Fruit fly (Drosophila melanogaster) whole organism, prepupa: ENCODE results near the gene Tcs6.

ENCODE experiments used
- Blimp-1 ChIP-seq: fragments of 200-800 bp; sonication (Bioruptor generic); optimal IDR thresholded peaks from 3 replicates; lab custom pipeline; 2017; ENCODE audit warnings: missing biosample characterization, missing genetic modification characterization, mild to moderate bottlenecking, moderate library complexity, missing genetic modification reagents
- CG10631 ChIP-seq: fragments of 200-800 bp; sonication (Bioruptor generic); optimal IDR thresholded peaks from 2 replicates; lab custom pipeline; 2016; ENCODE audit warnings: missing biosample characterization, missing genetic modification characterization
- CG11294 ChIP-seq: fragments of 200-800 bp; sonication (Bioruptor generic); IDR thresholded peaks from 2 replicates; pipeline ENCODE4 v1.3.6; 2022; ENCODE audit warnings: missing biosample characterization, missing genetic modification characterization
- CG11762 ChIP-seq: fragments of 200-800 bp; sonication (Bioruptor generic); optimal IDR thresholded peaks from 3 replicates; lab custom pipeline; 2016; ENCODE audit warnings: missing biosample characterization, missing genetic modification characterization; ENCODE audit not compliant: insufficient read depth
- CG11902 ChIP-seq: fragments of 200-800 bp; sonication (Bioruptor generic); optimal IDR thresholded peaks from 3 replicates; lab custom pipeline; 2016; ENCODE audit warnings: missing biosample characterization, missing genetic modification characterization
- CG15336 ChIP-seq: fragments of 200-800 bp; sonication (Bioruptor generic); IDR thresholded peaks from 2 replicates; pipeline ENCODE4 v1.3.6; 2022; ENCODE audit warnings: missing biosample characterization, missing genetic modification characterization
- CG1621 ChIP-seq: fragments of 200-800 bp; sonication (Bioruptor generic); optimal IDR thresholded peaks from 3 replicates; lab custom pipeline; 2018; ENCODE audit warnings: missing biosample characterization, mild to moderate bottlenecking, missing genetic modification characterization
- CG3032 ChIP-seq: fragments of 200-800 bp; optimal IDR thresholded peaks from 2 replicates; lab custom pipeline; 2019; ENCODE audit warnings: missing biosample characterization, mild to moderate bottlenecking, missing genetic modification characterization, moderate library complexity
- CG32006 ChIP-seq: fragments of 200-800 bp; sonication (Bioruptor generic); optimal IDR thresholded peaks from 3 replicates; lab custom pipeline; 2017; ENCODE audit warnings: missing biosample characterization, mild to moderate bottlenecking, missing genetic modification characterization
- CG34406 ChIP-seq: fragments of 200-800 bp; sonication (Bioruptor generic); optimal IDR thresholded peaks from 3 replicates; lab custom pipeline; 2016; ENCODE audit warnings: missing biosample characterization, missing genetic modification characterization
- CG4318 ChIP-seq: fragments of 200-800 bp; sonication (Bioruptor generic); optimal IDR thresholded peaks from 3 replicates; lab custom pipeline; 2017; ENCODE audit warnings: missing biosample characterization, mild to moderate bottlenecking, missing genetic modification characterization
- CG6163 ChIP-seq: fragments of 200-800 bp; sonication (Bioruptor generic); IDR thresholded peaks from 3 replicates; pipeline ENCODE4 v1.3.6; 2022; ENCODE audit warnings: missing biosample characterization, missing genetic modification characterization
- CG6792 ChIP-seq: fragments of 200-800 bp; sonication (Bioruptor generic); optimal IDR thresholded peaks from 3 replicates; lab custom pipeline; 2016; ENCODE audit warnings: missing biosample characterization, missing genetic modification characterization
- CG6808 ChIP-seq: fragments of 200-800 bp; sonication (Bioruptor generic); optimal IDR thresholded peaks from 3 replicates; lab custom pipeline; 2017; ENCODE audit warnings: missing biosample characterization, missing genetic modification characterization, mild to moderate bottlenecking, moderate library complexity, missing genetic modification reagents
- CG6854 ChIP-seq: fragments of 200-800 bp; sonication (Bioruptor generic); optimal IDR thresholded peaks from 2 replicates; lab custom pipeline; 2017; ENCODE audit warnings: missing biosample characterization, mild to moderate bottlenecking, missing genetic modification characterization
- CG8119 ChIP-seq: fragments of 200-800 bp; sonication (Bioruptor generic); IDR thresholded peaks from 3 replicates; pipeline ENCODE4 v1.3.6; 2022; ENCODE audit warnings: missing biosample characterization, missing genetic modification characterization
- CG8319 ChIP-seq: fragments of 200-800 bp; sonication (Bioruptor generic); optimal IDR thresholded peaks from 3 replicates; lab custom pipeline; 2016; ENCODE audit warnings: missing biosample characterization, missing genetic modification characterization
- CG9139 ChIP-seq: fragments of 200-800 bp; sonication (Bioruptor generic); optimal IDR thresholded peaks from 3 replicates; lab custom pipeline; 2017; ENCODE audit warnings: missing biosample characterization, mild to moderate bottlenecking, missing genetic modification characterization
- Eip75B ChIP-seq: fragments of 200-800 bp; sonication (Bioruptor generic); optimal IDR thresholded peaks from 3 replicates; lab custom pipeline; 2016; ENCODE audit warnings: missing biosample characterization, missing genetic modification characterization
- Eip78C ChIP-seq: fragments of 200-800 bp; sonication (Bioruptor generic); peaks from one replicate; lab custom pipeline; 2016; ENCODE audit warnings: missing biosample characterization, missing genetic modification characterization
- Eip93F ChIP-seq: fragments of 200-800 bp; sonication (Bioruptor generic); optimal IDR thresholded peaks from 2 replicates; lab custom pipeline; 2016; ENCODE audit warnings: missing biosample characterization, mild to moderate bottlenecking, missing genetic modification characterization
- Ets96B ChIP-seq: fragments of 200-800 bp; optimal IDR thresholded peaks from 2 replicates; lab custom pipeline; 2019; ENCODE audit warnings: missing biosample characterization, mild to moderate bottlenecking, missing genetic modification characterization, moderate library complexity
- Gug ChIP-seq: fragments of 200-800 bp; sonication (Bioruptor generic); IDR thresholded peaks from 2 replicates; pipeline ENCODE4 v1.3.6; 2022; ENCODE audit warnings: missing biosample characterization, missing genetic modification characterization
- Hr38 ChIP-seq: sonication (Bioruptor generic); optimal IDR thresholded peaks from 2 replicates; lab custom pipeline; 2016; ENCODE audit warnings: missing biosample characterization, missing genetic modification characterization
- Hr4 ChIP-seq: fragments of 200-800 bp; sonication (Bioruptor generic); optimal IDR thresholded peaks from 3 replicates; lab custom pipeline; 2016; ENCODE audit warnings: missing biosample characterization, missing genetic modification characterization
- Lpt ChIP-seq: fragments of 200-800 bp; sonication (Bioruptor generic); optimal IDR thresholded peaks from 3 replicates; lab custom pipeline; 2016; ENCODE audit warnings: missing biosample characterization, missing genetic modification characterization
- Met ChIP-seq: fragments of 200-800 bp; sonication (Bioruptor generic); optimal IDR thresholded peaks from 3 replicates; lab custom pipeline; 2016; ENCODE audit warnings: missing biosample characterization, missing genetic modification characterization
- OdsH ChIP-seq: fragments of 200-800 bp; sonication (Bioruptor generic); optimal IDR thresholded peaks from 3 replicates; lab custom pipeline; 2016; ENCODE audit warnings: missing biosample characterization, missing genetic modification characterization
- Smox ChIP-seq: fragments of 200-800 bp; sonication (Bioruptor generic); optimal IDR thresholded peaks from 3 replicates; lab custom pipeline; 2016; ENCODE audit warnings: missing biosample characterization, missing genetic modification characterization
- Sox102F ChIP-seq: fragments of 200-800 bp; sonication (Bioruptor generic); optimal IDR thresholded peaks from 2 replicates; lab custom pipeline; 2016; ENCODE audit warnings: missing biosample characterization, mild to moderate bottlenecking, missing genetic modification characterization
- Sox15 ChIP-seq: fragments of 200-800 bp; sonication (Bioruptor generic); optimal IDR thresholded peaks from 3 replicates; lab custom pipeline; 2016; ENCODE audit warnings: missing biosample characterization, missing genetic modification characterization
- achi ChIP-seq: fragments of 200-800 bp; sonication (Bioruptor generic); optimal IDR thresholded peaks from 3 replicates; lab custom pipeline; 2016; ENCODE audit warnings: missing biosample characterization, missing genetic modification characterization
- acj6 ChIP-seq: fragments of 200-800 bp; sonication (Bioruptor generic); optimal IDR thresholded peaks from 3 replicates; lab custom pipeline; 2016; ENCODE audit warnings: missing biosample characterization, missing genetic modification characterization
- cyc ChIP-seq: fragments of 200-800 bp; sonication (Bioruptor generic); optimal IDR thresholded peaks from 3 replicates; lab custom pipeline; 2016; ENCODE audit warnings: missing biosample characterization, missing genetic modification characterization
- dac ChIP-seq: fragments of 200-800 bp; sonication (Bioruptor generic); optimal IDR thresholded peaks from 2 replicates; lab custom pipeline; 2017; ENCODE audit warnings: missing biosample characterization, mild to moderate bottlenecking, missing genetic modification characterization
- dsx ChIP-seq: fragments of 200-800 bp; optimal IDR thresholded peaks from 3 replicates; lab custom pipeline; 2019; ENCODE audit warnings: missing biosample characterization, mild to moderate bottlenecking, missing genetic modification characterization, moderate library complexity; ENCODE audit not compliant: poor library complexity, severe bottlenecking
- eg ChIP-seq: fragments of 200-800 bp; sonication (Bioruptor generic); IDR thresholded peaks from 3 replicates; pipeline ENCODE4 v1.3.6; 2022; ENCODE audit warnings: missing biosample characterization, missing genetic modification characterization
- fd59A ChIP-seq: fragments of 200-800 bp; sonication (Bioruptor generic); optimal IDR thresholded peaks from 2 replicates; lab custom pipeline; 2017; ENCODE audit warnings: missing biosample characterization, mild to moderate bottlenecking, missing genetic modification characterization, missing genetic modification reagents
- fd85E ChIP-seq: fragments of 200-800 bp; sonication (Bioruptor generic); optimal IDR thresholded peaks from 3 replicates; lab custom pipeline; 2016; ENCODE audit warnings: missing biosample characterization, missing genetic modification characterization
- lz ChIP-seq: fragments of 200-800 bp; sonication (Bioruptor generic); optimal IDR thresholded peaks from 3 replicates; lab custom pipeline; 2016; ENCODE audit warnings: missing biosample characterization, missing genetic modification characterization
- pdm3 ChIP-seq: fragments of 200-800 bp; sonication (Bioruptor generic); optimal IDR thresholded peaks from 3 replicates; lab custom pipeline; 2016; ENCODE audit warnings: missing biosample characterization, missing genetic modification characterization
- salr ChIP-seq, 2 experiments: fragments of 200-800 bp; sonication (Bioruptor generic); optimal IDR thresholded peaks; 3 replicates each; lab custom pipeline; 2016 to 2018; ENCODE audit warnings: missing biosample characterization in 2 of 2, missing genetic modification characterization in 2 of 2, mild to moderate bottlenecking in 1 of 2
- spab ChIP-seq: fragments of 200-800 bp; sonication (Bioruptor generic); optimal IDR thresholded peaks from 2 replicates; lab custom pipeline; 2017; ENCODE audit warnings: missing biosample characterization, mild to moderate bottlenecking, missing genetic modification characterization, missing genetic modification reagents
- ss ChIP-seq, 2 experiments: fragments of 200-800 bp; sonication (Bioruptor generic); optimal IDR thresholded peaks; 2 replicates in 1 of 2; 3 replicates in 1 of 2; lab custom pipeline; 2017 to 2018; ENCODE audit warnings: mild to moderate bottlenecking in 2 of 2, missing biosample characterization in 2 of 2, missing genetic modification characterization in 2 of 2, moderate library complexity in 1 of 2
- svp ChIP-seq: fragments of 200-800 bp; sonication (Bioruptor generic); peaks from one replicate; lab custom pipeline; 2016; ENCODE audit warnings: missing biosample characterization, missing genetic modification characterization
- topi ChIP-seq: fragments of 200-800 bp; sonication (Bioruptor generic); optimal IDR thresholded peaks from 3 replicates; lab custom pipeline; 2016; ENCODE audit warnings: missing biosample characterization, missing genetic modification characterization
- vri ChIP-seq: fragments of 200-800 bp; sonication (Bioruptor generic); optimal IDR thresholded peaks from 3 replicates; lab custom pipeline; 2016; ENCODE audit warnings: missing biosample characterization, mild to moderate bottlenecking, missing genetic modification characterization

Gene Tcs6

DNA sequence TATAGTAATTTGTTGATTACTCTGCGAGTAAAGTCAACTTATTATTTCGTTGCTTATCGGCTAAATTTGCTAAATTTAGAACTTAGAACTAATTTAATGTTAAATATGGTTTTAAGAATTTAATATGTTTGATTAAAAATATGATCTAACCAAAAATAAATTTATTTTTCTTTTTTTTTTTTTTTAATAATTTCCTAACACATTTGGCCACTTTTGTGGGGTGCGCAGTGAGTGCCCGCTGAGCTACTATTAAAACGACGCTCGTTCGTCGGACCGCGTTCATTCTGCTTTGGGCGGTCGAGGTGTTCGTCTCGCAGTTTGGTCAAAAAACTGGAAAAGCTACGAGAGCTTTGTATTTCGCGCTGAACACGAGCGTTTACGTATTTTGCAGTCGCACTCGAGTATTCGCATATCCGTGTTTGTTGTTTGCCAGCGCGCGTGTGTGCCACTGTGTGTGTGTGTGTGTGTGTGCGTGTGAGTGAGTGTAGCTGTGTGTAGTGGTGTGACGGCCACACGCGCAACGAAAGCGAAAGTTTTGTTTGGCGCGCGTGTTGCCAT is 48.7 kb upstream of the Tcs6 start, which contains the start of gene Cipc (continued):
- TF ChIP-seq acj6 (GFP tag; lab: Kevin White, UChicago) (peak; percentile 54), Blimp-1 (peak; percentile 97), CG6792 (GFP tag; lab: Kevin White, UChicago) (peak; percentile 27), CG9139 (peak; percentile 56), topi (GFP tag; lab: Kevin White, UChicago) (peak; percentile 72), CG10631 (GFP tag; lab: Kevin White, UChicago) (peak; percentile 21), CG1621 (tag; lab: Kevin White, UChicago) (peak; percentile 45), CG8319 (GFP tag; lab: Kevin White, UChicago) (peak; percentile 46), OdsH (GFP tag; lab: Kevin White, UChicago) (peak; percentile 26), CG11294 (GFP tag; lab: Robert Waterston, UW) (peak; percentile 74), Gug (GFP tag; lab: Robert Waterston, UW) (peak; percentile 35; the same call in 1 of the 2 replicates), CG11762 (GFP tag; lab: Kevin White, UChicago) (peak; percentile 61), ss (GFP tag; optimal IDR thresholded peaks at IDR 0.05; lab: Kevin White, UChicago) (peak; percentile 24 to 45)

DNA sequence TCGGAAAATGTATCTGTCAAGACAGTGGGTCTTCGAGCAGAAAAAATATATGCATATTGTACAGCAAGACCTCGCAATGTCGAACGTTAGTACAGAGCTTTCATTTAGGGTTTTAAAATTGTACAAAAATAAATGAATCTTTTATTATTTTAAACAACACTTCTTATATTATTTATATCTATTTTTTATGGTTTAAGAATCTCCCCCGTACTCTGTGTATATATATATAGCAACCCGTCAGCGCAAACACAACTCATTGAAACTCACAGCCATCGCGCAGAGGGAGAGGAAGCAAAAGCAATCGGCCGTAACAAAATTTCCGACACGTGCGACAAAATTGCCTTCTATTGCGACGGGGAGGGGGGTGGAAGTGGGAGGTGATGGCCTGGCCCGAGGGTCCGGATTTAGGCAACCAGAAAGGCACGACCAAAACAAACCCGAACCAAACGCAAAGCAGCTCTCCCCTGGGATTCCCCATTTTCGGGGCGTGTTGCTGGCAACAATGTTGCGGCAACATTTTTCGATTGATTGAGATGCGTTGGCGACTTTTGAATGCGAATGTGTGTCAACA is 48.0 kb upstream of the Tcs6 start:
- no peak for TF ChIP-seq Eip93F (GFP tag; lab: Kevin White, UChicago)
- TF ChIP-seq topi (GFP tag; lab: Kevin White, UChicago) = no peak
- TF ChIP-seq CG11902 (GFP tag; lab: Kevin White, UChicago) = peak; percentile 6
- TF ChIP-seq CG3032 (tag; lab: Kevin White, UChicago) = no peak
- TF ChIP-seq achi = peak; percentile 42
- peak; percentile 17 for TF ChIP-seq cyc (GFP tag; lab: Kevin White, UChicago)
- TF ChIP-seq CG32006 = no peak
- TF ChIP-seq fd85E (GFP tag; lab: Kevin White, UChicago) = no peak
- peak; percentile 38; the same call in 1 of the 2 replicates for TF ChIP-seq Gug (GFP tag; lab: Robert Waterston, UW)
- no peak for TF ChIP-seq CG1621 (tag; lab: Kevin White, UChicago)
- TF ChIP-seq Ets96B = peak; percentile 34
- no peak for TF ChIP-seq Sox15 (GFP tag; lab: Kevin White, UChicago)
- no peak for TF ChIP-seq CG6808 (GFP tag; lab: Kevin White, UChicago)
- no peak for TF ChIP-seq fd59A
- peak; percentile 63; the same call in 2 of the 3 replicates for TF ChIP-seq CG8119 (GFP tag; lab: Robert Waterston, UW)
- no peak for TF ChIP-seq CG10631 (GFP tag; lab: Kevin White, UChicago)
- no peak for TF ChIP-seq ss (GFP tag; optimal IDR thresholded peaks at IDR 0.05; lab: Kevin White, UChicago)
- TF ChIP-seq OdsH (GFP tag; lab: Kevin White, UChicago) = peak; percentile 27
- peak; percentile 14 for TF ChIP-seq CG4318 (GFP tag; lab: Kevin White, UChicago)
- peak; percentile 64; the same call in 2 of the 3 replicates for TF ChIP-seq CG6163
- no peak for TF ChIP-seq salr (GFP tag; optimal IDR thresholded peaks at IDR 0.05; lab: Kevin White, UChicago)
- peak; percentile 4 for TF ChIP-seq spab (GFP tag; lab: Kevin White, UChicago)
- TF ChIP-seq CG6792 (GFP tag; lab: Kevin White, UChicago) = no peak
- TF ChIP-seq Blimp-1 = no peak
- TF ChIP-seq Smox (GFP tag; lab: Kevin White, UChicago) = no peak
- no peak for TF ChIP-seq dsx (GFP tag; lab: Kevin White, UChicago)
- peak; percentile 83 for TF ChIP-seq eg (GFP tag; lab: Robert Waterston, UW)
- no peak for TF ChIP-seq svp (GFP tag; lab: Kevin White, UChicago)
- no peak for TF ChIP-seq Eip75B (GFP tag; lab: Kevin White, UChicago)
- TF ChIP-seq Hr38 (GFP tag; lab: Kevin White, UChicago) = no peak
- no peak for TF ChIP-seq CG6854 (GFP tag; lab: Kevin White, UChicago)
- peak; percentile 68 for TF ChIP-seq CG15336
- no peak for TF ChIP-seq Sox102F (GFP tag; lab: Kevin White, UChicago)
- no peak for TF ChIP-seq lz (GFP tag; lab: Kevin White, UChicago)
- peak; percentile 32 for TF ChIP-seq pdm3 (GFP tag; lab: Kevin White, UChicago)
- TF ChIP-seq dac (GFP tag; lab: Kevin White, UChicago) = no peak
- TF ChIP-seq vri = no peak
- TF ChIP-seq CG9139 = no peak
- TF ChIP-seq Met = no peak
- TF ChIP-seq Eip78C (GFP tag; lab: Kevin White, UChicago) = peak; percentile 76
- TF ChIP-seq CG11294 (GFP tag; lab: Robert Waterston, UW) = peak; percentile 54
- TF ChIP-seq Hr4 (GFP tag; lab: Kevin White, UChicago) = peak; percentile 43
- TF ChIP-seq CG34406 (GFP tag; lab: Kevin White, UChicago) = no peak
- TF ChIP-seq Lpt = peak; percentile 45
